Fruit fly (Drosophila melanogaster): ENCODE measurements around the gene Ccdc39.

Ccdc39 gene

DNA sequence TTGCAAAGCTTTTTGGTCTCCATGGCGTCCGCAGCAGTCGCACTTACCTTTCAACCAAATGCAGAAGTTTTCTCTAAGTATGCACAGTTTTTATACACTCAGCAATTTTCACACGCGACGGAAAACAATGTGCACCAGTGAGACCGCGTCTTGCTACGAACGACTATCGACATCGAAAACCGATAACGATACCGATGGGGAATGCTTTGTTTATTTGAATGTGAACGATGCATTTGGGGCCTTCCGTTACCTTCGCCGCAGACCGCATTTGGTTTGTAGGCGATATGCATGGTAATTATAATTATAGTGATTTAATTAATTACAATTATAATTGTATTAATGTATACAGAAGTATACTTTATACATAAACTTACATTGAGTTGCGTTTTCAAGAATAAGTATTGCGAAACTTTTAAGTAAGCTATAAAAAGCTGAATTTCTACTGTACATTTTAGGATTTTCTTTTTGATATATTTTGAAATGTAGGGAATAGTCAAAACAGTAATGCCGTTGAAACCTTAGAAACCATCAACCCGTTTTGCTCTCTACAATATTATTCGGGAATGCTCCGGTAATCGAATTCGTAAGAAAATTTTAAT, 27.5 kb upstream of the Ccdc39 start, which contains the start of the genes Hus1-like and ctrip (continued):
- TF ChIP-seq Bgb (GFP tag; IDR thresholded peaks at IDR 0.05; ENCODE audit: partially characterized antibody) (peak; percentile 56), CG8359 (GFP tag; optimal IDR thresholded peaks at IDR 0.05; ENCODE audit: borderline replicate concordance) (no peak), CG30020 (tag; optimal IDR thresholded peaks at IDR 0.05) (peak; percentile 95), oc (tag; optimal IDR thresholded peaks at IDR 0.05) (no peak), Myb (GFP tag; optimal IDR thresholded peaks at IDR 0.05) (peak; percentile 12), grn (GFP tag; optimal IDR thresholded peaks at IDR 0.05) (no peak), CG10979 (tag; optimal IDR thresholded peaks at IDR 0.05) (peak; percentile 1), CG12299 (tag; optimal IDR thresholded peaks at IDR 0.05) (peak; percentile 0), CG17802 (tag; optimal IDR thresholded peaks at IDR 0.05) (peak; percentile 93), Hr51 (GFP tag; optimal IDR thresholded peaks at IDR 0.05) (no peak), amos (GFP tag; IDR thresholded peaks at IDR 0.05; ENCODE audit: partially characterized antibody) (peak; percentile 69), CG6854 (GFP tag; optimal IDR thresholded peaks at IDR 0.05) (no peak), CG6791 (GFP tag; IDR thresholded peaks at IDR 0.05; ENCODE audit: partially characterized antibody) (peak; percentile 53; the same call in 1 of the 3 replicates), BEAF-32 (GFP tag; optimal IDR thresholded peaks at IDR 0.05) (peak; percentile 63), HLH4C (GFP tag; IDR thresholded peaks at IDR 0.05; ENCODE audit: partially characterized antibody) (peak; percentile 66), CG16813 (GFP tag; IDR thresholded peaks at IDR 0.05; ENCODE audit: partially characterized antibody) (peak; percentile 57; the same call in 2 of the 3 replicates), gce (GFP tag; IDR thresholded peaks at IDR 0.05) (0 out of 3 replicates have a peak, but pooled peaks have one; percentile 30), nerfin-1 (tag; optimal IDR thresholded peaks at IDR 0.05) (peak; percentile 19), lab (GFP tag; optimal IDR thresholded peaks at IDR 0.05) (peak; percentile 24), peb (GFP tag; IDR thresholded peaks at IDR 0.05) (no peak), zen2 (GFP tag; IDR thresholded peaks at IDR 0.05; ENCODE audit: partially characterized antibody) (no peak), ATbp (GFP tag; optimal IDR thresholded peaks at IDR 0.05) (no peak), jing (GFP tag; optimal IDR thresholded peaks at IDR 0.05) (no peak), Dp (GFP tag; optimal IDR thresholded peaks at IDR 0.05) (peak; percentile 17), CG10959 (GFP tag; IDR thresholded peaks at IDR 0.05) (no peak), CG2889 (GFP tag; IDR thresholded peaks at IDR 0.05) (no peak), chn (GFP tag; optimal IDR thresholded peaks at IDR 0.05) (no peak), CG13296 (GFP tag; optimal IDR thresholded peaks at IDR 0.05) (peak; percentile 31), CG11695 (GFP tag; IDR thresholded peaks at IDR 0.05) (no peak), pros (GFP tag; optimal IDR thresholded peaks at IDR 0.05) (no peak), Xbp1 (GFP tag; optimal IDR thresholded peaks at IDR 0.05) (peak; percentile 49), MESR4 (GFP tag; optimal IDR thresholded peaks at IDR 0.05) (peak; percentile 97), hth (optimal IDR thresholded peaks at IDR 0.05) (no peak), zen (tag; optimal IDR thresholded peaks at IDR 0.05) (no peak), CG7372 (GFP tag; IDR thresholded peaks at IDR 0.05) (no peak), CG3995 (GFP tag; optimal IDR thresholded peaks at IDR 0.05) (peak; percentile 54), Nf-YB (GFP tag; optimal IDR thresholded peaks at IDR 0.05) (peak; percentile 2), danr (GFP tag; IDR thresholded peaks at IDR 0.05) (no peak), sisA (GFP tag; IDR thresholded peaks at IDR 0.05) (no peak), CG2875 (GFP tag; optimal IDR thresholded peaks at IDR 0.05) (no peak), lola (GFP tag; optimal IDR thresholded peaks at IDR 0.05) (no peak), CG10543 (GFP tag; optimal IDR thresholded peaks at IDR 0.05) (peak; percentile 2), CG4617 (GFP tag; optimal IDR thresholded peaks at IDR 0.05; ENCODE audit: borderline replicate concordance) (peak; percentile 40), ftz-f1 (GFP tag; optimal IDR thresholded peaks at IDR 0.05) (no peak), CG34224 (GFP tag; IDR thresholded peaks at IDR 0.05; ENCODE audit: partially characterized antibody) (peak; percentile 54), bbx (GFP tag; IDR thresholded peaks at IDR 0.05; ENCODE audit: partially characterized antibody) (peak; percentile 55; the same call in 1 of the 2 replicates), CG6813 (GFP tag; optimal IDR thresholded peaks at IDR 0.05) (peak; percentile 46)
